Fruit fly (Drosophila melanogaster) whole organism, embryonic: ENCODE measurements around the gene Lsp2.

Experiments used
- ATbp ChIP-seq: fragments of 200-800 bp; sonication (Bioruptor generic); optimal IDR thresholded peaks from 2 replicates; lab custom pipeline; 2017; ENCODE audit warnings: missing biosample characterization, mild to moderate bottlenecking, missing genetic modification characterization, missing genetic modification reagents
- Adf1 ChIP-seq: fragments of 200-800 bp; sonication (Bioruptor generic); IDR thresholded peaks from 2 replicates; pipeline ENCODE4 v1.3.6; 2022; ENCODE audit warnings: missing biosample characterization, missing genetic modification characterization
- Bteb2 ChIP-seq: fragments of 200-800 bp; sonication (Bioruptor generic); optimal IDR thresholded peaks from 2 replicates; lab custom pipeline; 2016; ENCODE audit warnings: missing biosample characterization, missing genetic modification characterization
- CG12219 ChIP-seq: fragments of 200-800 bp; sonication (Bioruptor generic); optimal IDR thresholded peaks from 3 replicates; lab custom pipeline; 2018; ENCODE audit warnings: missing biosample characterization, mild to moderate bottlenecking, missing genetic modification characterization
- CG12236 ChIP-seq: fragments of 200-800 bp; sonication (Bioruptor generic); optimal IDR thresholded peaks from 2 replicates; lab custom pipeline; 2016; ENCODE audit warnings: missing biosample characterization, missing genetic modification characterization
- CG13424 ChIP-seq: fragments of 200-800 bp; sonication (Bioruptor generic); optimal IDR thresholded peaks from 2 replicates; lab custom pipeline; 2019; ENCODE audit warnings: missing biosample characterization, mild to moderate bottlenecking, missing genetic modification characterization, moderate library complexity
- CG14965 ChIP-seq: fragments of 200-800 bp; sonication (Bioruptor generic); optimal IDR thresholded peaks from 2 replicates; lab custom pipeline; 2016; ENCODE audit warnings: missing biosample characterization, missing genetic modification characterization, borderline replicate concordance
- CG17802 ChIP-seq: fragments of 200-800 bp; sonication (Bioruptor generic); optimal IDR thresholded peaks from 2 replicates; lab custom pipeline; 2018; ENCODE audit warnings: missing biosample characterization, mild to moderate bottlenecking, missing genetic modification characterization, moderate library complexity
- CG2199 ChIP-seq: fragments of 200-800 bp; sonication (Bioruptor generic); IDR thresholded peaks from 3 replicates; pipeline ENCODE4 v1.3.6; 2022; ENCODE audit warnings: missing biosample characterization, missing genetic modification characterization
- CG2889 ChIP-seq: fragments of 200-800 bp; sonication (Bioruptor generic); IDR thresholded peaks from 3 replicates; pipeline ENCODE4 v1.3.6; 2022; ENCODE audit warnings: missing biosample characterization, missing genetic modification characterization
- CG30403 ChIP-seq: fragments of 200-800 bp; sonication (Bioruptor generic); optimal IDR thresholded peaks from 3 replicates; lab custom pipeline; 2016; ENCODE audit warnings: missing biosample characterization, missing genetic modification characterization
- CG34376 ChIP-seq: fragments of 200-800 bp; sonication (Bioruptor generic); optimal IDR thresholded peaks from 2 replicates; lab custom pipeline; 2018; ENCODE audit warnings: missing biosample characterization, mild to moderate bottlenecking, missing genetic modification characterization
- CG4328 ChIP-seq: fragments of 200-800 bp; sonication (Bioruptor generic); optimal IDR thresholded peaks from 3 replicates; lab custom pipeline; 2017; ENCODE audit warnings: missing biosample characterization, missing genetic modification reagents, missing genetic modification characterization
- CG5245 ChIP-seq: fragments of 200-800 bp; sonication (Bioruptor generic); optimal IDR thresholded peaks from 3 replicates; lab custom pipeline; 2016; ENCODE audit warnings: missing biosample characterization, missing genetic modification characterization
- CG6654 ChIP-seq: fragments of 200-800 bp; sonication (Bioruptor generic); optimal IDR thresholded peaks from 2 replicates; lab custom pipeline; 2017; ENCODE audit warnings: missing biosample characterization, mild to moderate bottlenecking, missing genetic modification characterization
- CG8388 ChIP-seq: fragments of 200-800 bp; sonication (Bioruptor generic); optimal IDR thresholded peaks from 2 replicates; lab custom pipeline; 2019; ENCODE audit warnings: missing biosample characterization, mild to moderate bottlenecking, missing genetic modification characterization, moderate library complexity
- CG8478 ChIP-seq: fragments of >200 bp; optimal IDR thresholded peaks from 2 replicates; lab custom pipeline; 2018
- CG9817 ChIP-seq: fragments of 200-800 bp; sonication (Bioruptor generic); optimal IDR thresholded peaks from 2 replicates; lab custom pipeline; 2018; ENCODE audit warnings: missing biosample characterization, mild to moderate bottlenecking, missing genetic modification characterization, moderate library complexity
- Chrac-16 ChIP-seq: fragments of 200-800 bp; sonication (Bioruptor generic); optimal IDR thresholded peaks from 3 replicates; lab custom pipeline; 2016; ENCODE audit warnings: missing biosample characterization, missing genetic modification characterization
- D19A ChIP-seq: fragments of 200-800 bp; optimal IDR thresholded peaks from 3 replicates; lab custom pipeline; 2019; ENCODE audit warnings: missing biosample characterization, mild to moderate bottlenecking, missing genetic modification characterization, moderate library complexity
- ERR ChIP-seq: fragments of 200-800 bp; sonication (Bioruptor generic); optimal IDR thresholded peaks from 2 replicates; lab custom pipeline; 2016; ENCODE audit warnings: missing biosample characterization, missing genetic modification characterization
- Hr51 ChIP-seq, 2 experiments: fragments of 200-800 bp; sonication (Bioruptor generic); optimal IDR thresholded peaks; 2 replicates in 1 of 2; 3 replicates in 1 of 2; lab custom pipeline; 2016 to 2018; ENCODE audit warnings: missing biosample characterization in 2 of 2, missing genetic modification characterization in 2 of 2, mild to moderate bottlenecking in 1 of 2, moderate library complexity in 1 of 2
- Lim3 ChIP-seq: fragments of 200-800 bp; sonication (Bioruptor generic); IDR thresholded peaks from 2 replicates; pipeline ENCODE4 v1.3.6; 2022; ENCODE audit warnings: missing biosample characterization, missing genetic modification characterization
- Lpt ChIP-seq: fragments of >200 bp; optimal IDR thresholded peaks from 2 replicates; lab custom pipeline; 2018; ENCODE audit warnings: missing biosample characterization, missing genetic modification characterization
- Myb ChIP-seq: fragments of 200-800 bp; sonication (Bioruptor generic); optimal IDR thresholded peaks from 2 replicates; lab custom pipeline; 2016; ENCODE audit warnings: missing biosample characterization, missing genetic modification characterization
- Optix ChIP-seq: fragments of 200-800 bp; sonication (Bioruptor generic); IDR thresholded peaks from 3 replicates; pipeline ENCODE4 v1.3.6; 2022; ENCODE audit warnings: missing biosample characterization, missing genetic modification characterization
- Poxn ChIP-seq: fragments of 200-800 bp; sonication (Bioruptor generic); IDR thresholded peaks from 2 replicates; pipeline ENCODE4 v1.3.6; 2022; ENCODE audit warnings: missing biosample characterization, missing genetic modification characterization
- Ptx1 ChIP-seq: fragments of 200-800 bp; sonication (Bioruptor generic); IDR thresholded peaks from 2 replicates; pipeline ENCODE4 v1.3.6; 2022; ENCODE audit warnings: missing biosample characterization, missing genetic modification characterization
- Sry-β ChIP-seq: fragments of 200-800 bp; sonication (Bioruptor generic); optimal IDR thresholded peaks from 2 replicates; lab custom pipeline; 2018; ENCODE audit warnings: missing biosample characterization, mild to moderate bottlenecking, missing genetic modification characterization, moderate library complexity
- aop ChIP-seq: fragments of 200-800 bp; sonication (Bioruptor generic); IDR thresholded peaks from 2 replicates; pipeline ENCODE4 v1.3.6; 2022; ENCODE audit warnings: missing biosample characterization, missing genetic modification characterization
- bab2 ChIP-seq: fragments of 200-800 bp; sonication (Bioruptor generic); optimal IDR thresholded peaks from 2 replicates; lab custom pipeline; 2016; ENCODE audit warnings: missing biosample characterization, missing genetic modification characterization
- bigmax ChIP-seq: fragments of 200-800 bp; sonication (Bioruptor generic); optimal IDR thresholded peaks from 2 replicates; lab custom pipeline; 2018; ENCODE audit warnings: missing biosample characterization, mild to moderate bottlenecking, missing genetic modification characterization
- br ChIP-seq: fragments of >200 bp; optimal IDR thresholded peaks from 2 replicates; lab custom pipeline; 2017
- chinmo ChIP-seq: fragments of 200-800 bp; sonication (Bioruptor generic); IDR thresholded peaks from 4 replicates; pipeline ENCODE4 v1.3.6; 2022; ENCODE audit warnings: missing biosample characterization, missing genetic modification characterization; ENCODE audit not compliant: partially characterized antibody
- cwo ChIP-seq: fragments of 200-800 bp; sonication (Bioruptor generic); optimal IDR thresholded peaks from 3 replicates; lab custom pipeline; 2017; ENCODE audit warnings: missing biosample characterization, missing genetic modification characterization, mild to moderate bottlenecking, moderate library complexity, missing genetic modification reagents
- en ChIP-seq: fragments of 200-800 bp; sonication (Bioruptor generic); optimal IDR thresholded peaks from 2 replicates; lab custom pipeline; 2016; ENCODE audit warnings: missing biosample characterization, missing genetic modification characterization
- fu2 ChIP-seq: fragments of 200-800 bp; sonication (Bioruptor generic); optimal IDR thresholded peaks from 2 replicates; lab custom pipeline; 2016; ENCODE audit warnings: missing biosample characterization, missing genetic modification characterization
- gce ChIP-seq: fragments of 200-800 bp; sonication (Bioruptor generic); IDR thresholded peaks from 3 replicates; pipeline ENCODE4 v1.3.6; 2022; ENCODE audit warnings: missing biosample characterization, missing genetic modification characterization
- grn ChIP-seq: fragments of 200-800 bp; sonication (Bioruptor generic); optimal IDR thresholded peaks from 3 replicates; lab custom pipeline; 2017; ENCODE audit warnings: missing biosample characterization, missing genetic modification characterization
- hkb ChIP-seq, 2 experiments: fragments of 200-800 bp in 1 of 2; fragments of >200 bp in 1 of 2; sonication (Bioruptor generic) in 1 of 2; IDR thresholded peaks in 1 of 2; optimal IDR thresholded peaks in 1 of 2; 2 replicates each; pipeline versions ENCODE4 v1.3.6 to Lab custom; 2017 to 2022; ENCODE audit warnings: missing biosample characterization in 1 of 2, missing genetic modification characterization in 1 of 2
- ken ChIP-seq: fragments of 200-800 bp; sonication (Bioruptor generic); IDR thresholded peaks from 3 replicates; pipeline ENCODE4 v1.3.6; 2022; ENCODE audit warnings: missing biosample characterization, missing genetic modification characterization
- lab ChIP-seq: fragments of 200-800 bp; sonication (Bioruptor generic); optimal IDR thresholded peaks from 3 replicates; lab custom pipeline; 2017; ENCODE audit warnings: missing biosample characterization, missing genetic modification characterization, mild to moderate bottlenecking, moderate library complexity, missing genetic modification reagents
- onecut ChIP-seq: fragments of 200-800 bp; sonication (Bioruptor generic); IDR thresholded peaks from 2 replicates; pipeline ENCODE4 v1.3.6; 2022; ENCODE audit warnings: missing biosample characterization, missing genetic modification characterization
- pan ChIP-seq, 4 experiments: fragments of >200 bp in 3 of 4; fragments of 200-800 bp in 1 of 4; sonication (Bioruptor generic) in 1 of 4; optimal IDR thresholded peaks in 3 of 4; IDR thresholded peaks in 1 of 4; 2 replicates each; pipeline versions ENCODE4 v1.3.6 to Lab custom; 2017 to 2022; ENCODE audit warnings: missing biosample characterization in 2 of 4, missing genetic modification characterization in 2 of 4, mixed read lengths in 1 of 4
- sens ChIP-seq: fragments of 200-800 bp; sonication (Bioruptor generic); peaks from one replicate; lab custom pipeline; 2016; ENCODE audit warnings: missing biosample characterization, missing genetic modification characterization
- shn ChIP-seq: fragments of 200-800 bp; sonication (Bioruptor generic); optimal IDR thresholded peaks from 3 replicates; lab custom pipeline; 2016; ENCODE audit warnings: missing biosample characterization, missing genetic modification characterization
- zf30C ChIP-seq: fragments of 200-800 bp; sonication (Bioruptor generic); optimal IDR thresholded peaks from 3 replicates; lab custom pipeline; 2018; ENCODE audit warnings: missing biosample characterization, mild to moderate bottlenecking, missing genetic modification characterization
- zfh1 ChIP-seq: fragments of 200-800 bp; sonication (Bioruptor generic); IDR thresholded peaks from 3 replicates; pipeline ENCODE4 v1.3.6; 2022; ENCODE audit warnings: missing biosample characterization, missing genetic modification characterization

The Lsp2 gene

DNA sequence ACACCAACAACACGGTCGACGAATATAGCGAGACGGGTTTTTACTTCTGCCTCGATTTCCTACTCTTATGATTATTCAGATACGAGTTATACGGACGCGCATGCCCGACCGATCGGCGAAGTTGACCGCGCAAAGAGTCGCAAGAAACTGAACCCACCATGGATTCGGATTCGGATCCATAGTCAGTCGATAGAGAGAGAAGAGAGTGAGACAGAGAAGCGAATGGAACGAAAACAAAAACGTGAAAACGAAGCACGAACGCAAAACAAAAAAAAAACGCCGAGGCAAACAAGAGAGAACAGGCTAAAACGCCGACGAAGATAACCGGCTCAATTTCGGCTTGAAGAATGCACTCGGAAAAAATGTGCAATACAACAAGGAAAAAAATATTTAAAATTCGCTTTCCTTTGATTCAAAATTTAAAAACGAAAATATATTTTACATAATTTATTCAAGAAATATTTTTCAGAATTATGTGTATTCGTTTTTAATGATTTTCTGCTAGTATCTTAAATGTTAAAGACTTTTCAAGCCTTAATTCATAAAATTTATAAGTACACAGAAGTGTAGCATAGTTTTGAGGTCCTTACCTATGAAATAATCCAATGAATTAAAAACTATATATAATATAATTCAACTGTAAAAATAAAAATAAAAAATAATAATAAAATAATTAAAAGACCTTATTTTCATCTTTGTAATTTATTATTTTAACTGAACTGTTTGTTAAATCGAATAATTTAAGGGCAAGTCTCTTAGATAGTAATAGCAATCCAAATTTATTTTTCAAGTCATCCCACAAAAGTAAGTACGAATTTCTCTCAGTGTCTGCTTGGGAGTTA, 47.3 kb upstream of the Lsp2 start, which contains the start of gene Sema5c (continued):
- no peak for TF ChIP-seq pan (optimal IDR thresholded peaks at IDR 0.05; lab: Kevin White, UChicago)
- peak in 1 of 2 experiments; percentile 51 for TF ChIP-seq pan (GFP tag; optimal IDR thresholded peaks at IDR 0.05 in 1 of 2, IDR thresholded peaks at IDR 0.05 in 1 of 2)
- peak; percentile 40 for TF ChIP-seq lab (GFP tag; lab: Kevin White, UChicago)
- peak; percentile 74 for TF ChIP-seq CG8388
- peak; percentile 39 for TF ChIP-seq bab2 (GFP tag; lab: Kevin White, UChicago)
- peak; percentile 17 for TF ChIP-seq shn (GFP tag; lab: Kevin White, UChicago)
- no peak for TF ChIP-seq CG5245 (GFP tag; lab: Kevin White, UChicago)
- TF ChIP-seq sens (GFP tag; lab: Kevin White, UChicago) = peak; percentile 90
- no peak for TF ChIP-seq br
- no peak for TF ChIP-seq CG12236 (GFP tag; lab: Kevin White, UChicago)
- peak; percentile 27 for TF ChIP-seq onecut (GFP tag; lab: Robert Waterston, UW)
- peak in 1 of 2 experiments; percentile 80 for TF ChIP-seq Hr51 (GFP tag; optimal IDR thresholded peaks at IDR 0.05; lab: Kevin White, UChicago)
- TF ChIP-seq CG30403 (GFP tag; lab: Kevin White, UChicago) = peak; percentile 73
- TF ChIP-seq Optix = peak; percentile 62; the same call in 1 of the 3 replicates
- TF ChIP-seq CG17802 (tag; lab: Kevin White, UChicago) = no peak
- TF ChIP-seq CG2199 (GFP tag; lab: Robert Waterston, UW) = peak; percentile 98
- no peak for TF ChIP-seq en (GFP tag; lab: Kevin White, UChicago)
- no peak for TF ChIP-seq CG2889 (GFP tag; lab: Robert Waterston, UW)
- no peak; the same call in 2 of the 3 replicates for TF ChIP-seq ken
- peak; percentile 85 for TF ChIP-seq zf30C
- TF ChIP-seq CG13424 (tag; lab: Kevin White, UChicago) = peak; percentile 74
- TF ChIP-seq Poxn (GFP tag; lab: Robert Waterston, UW) = no peak
- TF ChIP-seq fu2 (GFP tag; lab: Kevin White, UChicago) = no peak
- TF ChIP-seq gce (GFP tag; lab: Robert Waterston, UW) = no peak; the same call in 2 of the 3 replicates
- peak; percentile 52 for TF ChIP-seq Chrac-16 (GFP tag; lab: Kevin White, UChicago)
- peak; percentile 17 for TF ChIP-seq Sry-β
- TF ChIP-seq Adf1 (GFP tag; lab: Robert Waterston, UW) = peak; percentile 20; the same call in 1 of the 2 replicates
- TF ChIP-seq CG9817 (tag; lab: Kevin White, UChicago) = peak; percentile 35
- TF ChIP-seq CG8478 (lab: Kevin White, UChicago) = no peak
- TF ChIP-seq Bteb2 (GFP tag; lab: Kevin White, UChicago) = no peak
- no peak for TF ChIP-seq CG4328 (GFP tag; lab: Kevin White, UChicago)
- no peak for TF ChIP-seq Myb (GFP tag; lab: Kevin White, UChicago)
- TF ChIP-seq CG14965 (GFP tag; lab: Kevin White, UChicago) = no peak
- TF ChIP-seq aop (GFP tag; lab: Robert Waterston, UW) = peak; percentile 49; the same call in 1 of the 2 replicates
- no peak for TF ChIP-seq Lpt (GFP tag; lab: Kevin White, UChicago)
- TF ChIP-seq bigmax (GFP tag; lab: Kevin White, UChicago) = peak; percentile 15
- TF ChIP-seq chinmo (GFP tag; lab: Robert Waterston, UW) = peak; percentile 84; the same call in 1 of the 4 replicates
- TF ChIP-seq grn = peak; percentile 87
- TF ChIP-seq CG12219 (GFP tag; lab: Kevin White, UChicago) = no peak
- no peak for TF ChIP-seq hkb (optimal IDR thresholded peaks at IDR 0.05; lab: Kevin White, UChicago)
- 0 out of 2 replicates have a peak, but pooled peaks have one; percentile 15 for TF ChIP-seq hkb (GFP tag; IDR thresholded peaks at IDR 0.05; lab: Robert Waterston, UW)
- peak; percentile 46 for TF ChIP-seq CG6654 (GFP tag; lab: Kevin White, UChicago)
- peak; percentile 66 for TF ChIP-seq CG34376
- TF ChIP-seq cwo (GFP tag; lab: Kevin White, UChicago) = peak; percentile 38
- peak; percentile 57 for TF ChIP-seq D19A
- TF ChIP-seq Ptx1 (GFP tag; lab: Robert Waterston, UW) = peak; percentile 54
- TF ChIP-seq zfh1 (GFP tag; lab: Robert Waterston, UW) = peak; percentile 68
- no peak for TF ChIP-seq Lim3 (GFP tag; lab: Robert Waterston, UW)
- TF ChIP-seq ATbp (GFP tag; lab: Kevin White, UChicago) = peak; percentile 24
- TF ChIP-seq ERR = peak; percentile 0
